Fruit fly (Drosophila melanogaster) whole organism, wandering third instar larva: ENCODE measurements around the gene Acp76A.

ENCODE experiments used
- Abd-B ChIP-seq: fragments of >200 bp; optimal IDR thresholded peaks from 2 replicates; lab custom pipeline; 2017; ENCODE audit warnings: missing biosample characterization, missing genetic modification characterization
- CG32264 ChIP-seq: fragments of 200-800 bp; sonication (Bioruptor generic); optimal IDR thresholded peaks from 2 replicates; lab custom pipeline; 2016; ENCODE audit warnings: missing biosample characterization, missing genetic modification characterization
- CG9705 ChIP-seq: fragments of 200-800 bp; sonication (Bioruptor generic); optimal IDR thresholded peaks from 2 replicates; lab custom pipeline; 2018; ENCODE audit warnings: missing biosample characterization, mild to moderate bottlenecking, missing genetic modification characterization
- CrebA ChIP-seq: fragments of 200-800 bp; sonication (Bioruptor generic); optimal IDR thresholded peaks from 2 replicates; lab custom pipeline; 2016; ENCODE audit warnings: missing biosample characterization, mild to moderate bottlenecking, missing genetic modification characterization, borderline replicate concordance
- Dfd ChIP-seq: fragments of >200 bp; optimal IDR thresholded peaks from 2 replicates; lab custom pipeline; 2017; ENCODE audit warnings: missing biosample characterization, missing genetic modification characterization
- Dif ChIP-seq: fragments of 200-275, 200-300 bp; sonication (Bioruptor generic); optimal IDR thresholded peaks from 2 replicates; lab custom pipeline; 2018; ENCODE audit warnings: missing biosample characterization, missing genetic modification characterization; ENCODE audit not compliant: partially characterized antibody
- GATAd ChIP-seq: sonication (Bioruptor generic); optimal IDR thresholded peaks from 2 replicates; lab custom pipeline; 2016; ENCODE audit warnings: missing biosample characterization, missing genetic modification characterization
- HLH106 ChIP-seq: fragments of 200-800 bp; optimal IDR thresholded peaks from 3 replicates; lab custom pipeline; 2019; ENCODE audit warnings: missing biosample characterization, mild to moderate bottlenecking, missing genetic modification characterization, moderate library complexity
- Hnf4 ChIP-seq: fragments of 200-800 bp; sonication (Bioruptor generic); optimal IDR thresholded peaks from 2 replicates; lab custom pipeline; 2016; ENCODE audit warnings: missing biosample characterization, mild to moderate bottlenecking, missing genetic modification characterization
- Hr78 ChIP-seq: fragments of >200 bp; optimal IDR thresholded peaks from 2 replicates; lab custom pipeline; 2017; ENCODE audit warnings: missing biosample characterization, missing genetic modification characterization
- Hr83 ChIP-seq: fragments of 200-300 bp; sonication (Bioruptor generic); optimal IDR thresholded peaks from 2 replicates; lab custom pipeline; 2016; ENCODE audit warnings: missing biosample characterization, mild to moderate bottlenecking, missing genetic modification characterization, moderate library complexity; ENCODE audit not compliant: poor library complexity, severe bottlenecking
- Jra ChIP-seq: sonication (Bioruptor generic); optimal IDR thresholded peaks from 2 replicates; lab custom pipeline; 2016; ENCODE audit warnings: missing biosample characterization, missing genetic modification characterization
- Mio ChIP-seq: sonication (Bioruptor generic); optimal IDR thresholded peaks from 2 replicates; lab custom pipeline; 2016; ENCODE audit warnings: missing biosample characterization, missing genetic modification characterization
- Myc ChIP-seq: fragments of >200 bp; optimal IDR thresholded peaks from 2 replicates; lab custom pipeline; 2017
- N ChIP-seq: fragments of >200 bp; optimal IDR thresholded peaks from 2 replicates; lab custom pipeline; 2018; ENCODE audit warnings: missing biosample characterization, missing external identifiers, missing genetic modification characterization
- OdsH ChIP-seq: fragments of 200-800 bp; sonication (Bioruptor generic); optimal IDR thresholded peaks from 2 replicates; lab custom pipeline; 2016; ENCODE audit warnings: missing biosample characterization, mild to moderate bottlenecking, missing genetic modification characterization
- Rel ChIP-seq, 2 experiments: fragments of 200-800 bp; sonication (Bioruptor generic) in 1 of 2; optimal IDR thresholded peaks; 2 replicates in 1 of 2; 3 replicates in 1 of 2; lab custom pipeline; 2016 to 2019; ENCODE audit warnings: mild to moderate bottlenecking in 2 of 2, missing biosample characterization in 2 of 2, missing genetic modification characterization in 2 of 2, moderate library complexity in 1 of 2
- Sp1 ChIP-seq: fragments of 200-800 bp; sonication (Bioruptor generic); optimal IDR thresholded peaks from 3 replicates; lab custom pipeline; 2019; ENCODE audit warnings: missing biosample characterization, mild to moderate bottlenecking, missing genetic modification characterization, moderate library complexity
- Vsx2 ChIP-seq: fragments of 200-300, 225-300 bp; sonication (Bioruptor generic); optimal IDR thresholded peaks from 2 replicates; lab custom pipeline; 2018; ENCODE audit warnings: missing biosample characterization, missing genetic modification characterization; ENCODE audit not compliant: partially characterized antibody
- br ChIP-seq: fragments of 200-800 bp; sonication (Bioruptor generic); optimal IDR thresholded peaks from 2 replicates; lab custom pipeline; 2016; ENCODE audit warnings: missing biosample characterization, missing genetic modification characterization
- brk ChIP-seq: fragments of 200-800 bp; sonication (Bioruptor generic); optimal IDR thresholded peaks from 2 replicates; lab custom pipeline; 2016; ENCODE audit warnings: missing biosample characterization, mild to moderate bottlenecking, missing genetic modification characterization
- dl ChIP-seq, 2 experiments: fragments of 175-275, 200-275 bp in 1 of 2; fragments of 200-275 bp in 1 of 2; sonication (Bioruptor generic); optimal IDR thresholded peaks; lab custom pipeline; 2018; ENCODE audit warnings: mild to moderate bottlenecking in 2 of 2, missing biosample characterization in 2 of 2, missing genetic modification characterization in 2 of 2, moderate library complexity in 2 of 2; ENCODE audit not compliant: partially characterized antibody in 2 of 2, insufficient read depth in 1 of 2
- dmrt93B ChIP-seq: fragments of 200-800 bp; sonication (Bioruptor generic); optimal IDR thresholded peaks from 2 replicates; lab custom pipeline; 2018; ENCODE audit warnings: missing biosample characterization, mild to moderate bottlenecking, missing genetic modification characterization
- dsf ChIP-seq: sonication (Bioruptor generic); optimal IDR thresholded peaks from 2 replicates; lab custom pipeline; 2016; ENCODE audit warnings: missing biosample characterization, missing genetic modification characterization, borderline replicate concordance
- ey ChIP-seq: fragments of 200-800 bp; sonication (Bioruptor generic); optimal IDR thresholded peaks from 2 replicates; lab custom pipeline; 2016; ENCODE audit warnings: missing biosample characterization, missing genetic modification characterization
- foxo ChIP-seq, 2 experiments: fragments of 200-800 bp; sonication (Bioruptor generic); optimal IDR thresholded peaks; 2 replicates in 1 of 2; 3 replicates in 1 of 2; lab custom pipeline; 2016 to 2017; ENCODE audit warnings: missing biosample characterization in 2 of 2, missing genetic modification characterization in 2 of 2
- fru ChIP-seq: fragments of 200-800 bp; sonication (Bioruptor generic); optimal IDR thresholded peaks from 3 replicates; lab custom pipeline; 2016; ENCODE audit warnings: missing biosample characterization, mild to moderate bottlenecking, missing genetic modification characterization
- h ChIP-seq: fragments of 200-800 bp; sonication (Bioruptor generic); optimal IDR thresholded peaks from 3 replicates; lab custom pipeline; 2016; ENCODE audit warnings: missing biosample characterization, mild to moderate bottlenecking, missing genetic modification characterization
- jim ChIP-seq: fragments of 175-275, 200-325 bp; sonication (Bioruptor generic); optimal IDR thresholded peaks from 2 replicates; lab custom pipeline; 2016; ENCODE audit warnings: missing biosample characterization, mild to moderate bottlenecking, missing genetic modification characterization
- lola ChIP-seq: fragments of >200 bp; optimal IDR thresholded peaks from 2 replicates; lab custom pipeline; 2017; ENCODE audit warnings: missing biosample characterization, missing genetic modification characterization
- pan ChIP-seq: fragments of >200 bp; optimal IDR thresholded peaks from 2 replicates; lab custom pipeline; 2017
- psq ChIP-seq: fragments of 200-800 bp; sonication (Bioruptor generic); optimal IDR thresholded peaks from 3 replicates; lab custom pipeline; 2017; ENCODE audit warnings: missing biosample characterization, mild to moderate bottlenecking, missing genetic modification characterization, moderate library complexity
- rgr ChIP-seq: fragments of 200-800 bp; sonication (Bioruptor generic); optimal IDR thresholded peaks from 3 replicates; lab custom pipeline; 2016; ENCODE audit warnings: missing biosample characterization, mild to moderate bottlenecking, missing genetic modification characterization
- sage ChIP-seq: fragments of 200-800 bp; sonication (Bioruptor generic); optimal IDR thresholded peaks from 2 replicates; lab custom pipeline; 2016; ENCODE audit warnings: missing biosample characterization, mild to moderate bottlenecking, missing genetic modification characterization
- sv ChIP-seq: fragments of 200-800 bp; sonication (Bioruptor generic); optimal IDR thresholded peaks from 3 replicates; lab custom pipeline; 2016; ENCODE audit warnings: missing biosample characterization, missing genetic modification characterization
- tai ChIP-seq: sonication (Bioruptor generic); optimal IDR thresholded peaks from 2 replicates; lab custom pipeline; 2016; ENCODE audit warnings: missing biosample characterization, missing genetic modification characterization
- usp ChIP-seq: fragments of >200 bp; optimal IDR thresholded peaks from 2 replicates; lab custom pipeline; 2017; ENCODE audit warnings: missing biosample characterization, missing genetic modification characterization
- woc ChIP-seq: sonication (Bioruptor generic); optimal IDR thresholded peaks from 2 replicates; lab custom pipeline; 2016; ENCODE audit warnings: missing biosample characterization, mild to moderate bottlenecking, missing genetic modification characterization

Acp76A gene

DNA sequence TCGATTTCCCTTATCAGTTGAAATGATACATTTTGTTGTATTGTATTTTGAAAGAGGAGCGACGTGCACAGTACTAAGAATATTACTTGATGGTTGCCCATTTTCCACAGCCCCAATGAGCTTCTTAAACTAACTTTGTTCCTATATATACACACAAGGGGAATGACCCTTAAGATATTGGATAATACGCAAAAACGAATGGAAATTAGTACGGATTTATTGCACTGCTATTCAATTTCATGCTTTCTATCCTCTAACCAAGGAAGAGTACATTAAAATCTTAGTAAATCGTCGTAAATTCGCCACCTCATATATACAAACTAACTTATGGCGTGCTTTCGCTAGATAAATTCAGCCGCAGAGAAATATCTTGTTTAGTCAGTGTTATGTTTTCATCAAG lies at the start of gene Acp76A:
TSS of gene Acp76A (minus strand) at position 101 of the 400 bp plus-strand sequence.
- TF ChIP-seq Hr83 (GFP tag; lab: Kevin White, UChicago) (no peak), brk (GFP tag; lab: Kevin White, UChicago) (no peak), Dif (no peak), fru (no peak), sv (GFP tag; lab: Kevin White, UChicago) (no peak), CrebA (GFP tag; lab: Kevin White, UChicago) (no peak), ey (no peak), foxo (GFP tag; optimal IDR thresholded peaks at IDR 0.05; lab: Kevin White, UChicago) (no peak)

dm6 chr3L:19100188-19100587 lies 48.4 kb upstream of the Acp76A start, which contains the start of gene Gem2:
Gene Gem2, minus strand, starts transcription at chr3L:19100363.
- TF ChIP-seq h (GFP tag; lab: Kevin White, UChicago): no peak
- TF ChIP-seq CG9705 (GFP tag; lab: Kevin White, UChicago): no peak
- no peak for TF ChIP-seq ey
- no peak for TF ChIP-seq HLH106 (tag; lab: Kevin White, UChicago)
- no peak for TF ChIP-seq Vsx2
- no peak for TF ChIP-seq usp (GFP tag; lab: Kevin White, UChicago)
- no peak for TF ChIP-seq Hnf4 (GFP tag; lab: Kevin White, UChicago)
- TF ChIP-seq OdsH: no peak
- TF ChIP-seq Hr78 (GFP tag; lab: Kevin White, UChicago): no peak
- TF ChIP-seq rgr (GFP tag; lab: Kevin White, UChicago): no peak
- TF ChIP-seq psq (GFP tag; lab: Kevin White, UChicago): no peak
- no peak for TF ChIP-seq tai (GFP tag; lab: Kevin White, UChicago)
- no peak for TF ChIP-seq pan (lab: Kevin White, UChicago)
- TF ChIP-seq jim (GFP tag; lab: Kevin White, UChicago): no peak
- TF ChIP-seq foxo (GFP tag; optimal IDR thresholded peaks at IDR 0.05; lab: Kevin White, UChicago): no peak
- TF ChIP-seq CG32264: no peak
- TF ChIP-seq Mio (GFP tag; lab: Kevin White, UChicago): no peak
- TF ChIP-seq dsf (GFP tag; lab: Kevin White, UChicago): no peak
- no peak for TF ChIP-seq fru

DNA sequence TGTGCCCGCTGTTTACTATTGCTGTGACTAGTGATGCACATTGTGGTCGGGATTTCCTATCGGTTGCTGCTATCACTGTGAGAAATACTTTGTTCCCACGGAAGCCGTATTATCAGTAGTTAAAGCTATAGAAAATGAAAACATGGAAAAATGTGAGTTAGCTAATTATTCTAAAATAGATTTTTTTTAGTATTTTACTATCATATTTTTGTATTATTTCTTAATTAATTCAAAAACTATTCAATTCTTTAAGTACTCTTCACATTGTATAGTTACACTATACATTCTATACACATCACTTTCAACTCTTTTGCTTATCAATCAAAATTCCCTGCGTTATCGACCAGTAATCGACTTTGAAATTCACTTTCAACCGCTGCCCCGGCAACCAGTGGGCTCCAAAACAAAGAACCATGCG lies 45.8 kb upstream of the Acp76A start, which contains the start of the genes Naxd and CG14079:
TSS of gene Naxd (minus strand) at position 45 of the 418 bp plus-strand sequence.
TSS of gene CG14079 (plus strand) at position 335 of the 418 bp plus-strand sequence.
- peak; percentile 26 for TF ChIP-seq woc (GFP tag; lab: Kevin White, UChicago)
- TF ChIP-seq dsf (GFP tag; lab: Kevin White, UChicago): peak; percentile 19
- TF ChIP-seq sage (GFP tag; lab: Kevin White, UChicago): peak; percentile 19
- no peak for TF ChIP-seq Myc (lab: Kevin White, UChicago)
- no peak for TF ChIP-seq pan (lab: Kevin White, UChicago)
- no peak for TF ChIP-seq Dfd
- TF ChIP-seq CrebA (GFP tag; lab: Kevin White, UChicago): no peak
- TF ChIP-seq OdsH: peak; percentile 77
- TF ChIP-seq CG32264: no peak
- TF ChIP-seq jim (GFP tag; lab: Kevin White, UChicago): peak; percentile 10
- TF ChIP-seq Jra: peak; percentile 41
- TF ChIP-seq Dif: no peak
- TF ChIP-seq Sp1 (GFP tag; lab: Kevin White, UChicago): peak; percentile 62
- TF ChIP-seq Vsx2: no peak
- TF ChIP-seq Hr83 (GFP tag; lab: Kevin White, UChicago): peak; percentile 42
- no peak for TF ChIP-seq dmrt93B (GFP tag; lab: Kevin White, UChicago)
- peak; percentile 71 for TF ChIP-seq fru
- no peak for TF ChIP-seq dl (GFP tag; optimal IDR thresholded peaks at IDR 0.05; lab: Kevin White, UChicago; ENCODE audit: insufficient read depth in 1 of 2, partially characterized antibody in 2 of 2)
- no peak for TF ChIP-seq Abd-B
- no peak for TF ChIP-seq tai (GFP tag; lab: Kevin White, UChicago)
- TF ChIP-seq usp (GFP tag; lab: Kevin White, UChicago): no peak
- no peak for TF ChIP-seq N (GFP tag; lab: Kevin White, UChicago)
- no peak for TF ChIP-seq Mio (GFP tag; lab: Kevin White, UChicago)
- peak; percentile 24 for TF ChIP-seq GATAd (GFP tag; lab: Kevin White, UChicago)
- peak; percentile 64 for TF ChIP-seq ey
- peak; percentile 78 for TF ChIP-seq h (GFP tag; lab: Kevin White, UChicago)
- peak; percentile 63 for TF ChIP-seq br (GFP tag; lab: Kevin White, UChicago)
- peak; percentile 26 for TF ChIP-seq sv (GFP tag; lab: Kevin White, UChicago)
- TF ChIP-seq psq (GFP tag; lab: Kevin White, UChicago): peak; percentile 73
- TF ChIP-seq Hnf4 (GFP tag; lab: Kevin White, UChicago): peak; percentile 83
- TF ChIP-seq lola (GFP tag; lab: Kevin White, UChicago): no peak
- TF ChIP-seq CG9705 (GFP tag; lab: Kevin White, UChicago): peak; percentile 47
- TF ChIP-seq brk (GFP tag; lab: Kevin White, UChicago): no peak
- peak; percentile 89 for TF ChIP-seq rgr (GFP tag; lab: Kevin White, UChicago)
- TF ChIP-seq foxo (GFP tag; optimal IDR thresholded peaks at IDR 0.05; lab: Kevin White, UChicago): peak in 1 of 2 experiments; percentile 90
- TF ChIP-seq Hr78 (GFP tag; lab: Kevin White, UChicago): no peak
- no peak for TF ChIP-seq Rel (GFP tag; optimal IDR thresholded peaks at IDR 0.05; lab: Kevin White, UChicago)
- no peak for TF ChIP-seq Rel (tag; optimal IDR thresholded peaks at IDR 0.05; lab: Kevin White, UChicago)
- TF ChIP-seq HLH106 (tag; lab: Kevin White, UChicago): peak; percentile 78
